Worm (Caenorhabditis elegans) whole organism, L4 larva: ENCODE results near the gene nck-1.

Source experiments
- F10B5.3 ChIP-seq: sonication (generic microtip); optimal IDR thresholded peaks from 2 replicates; lab custom pipeline; 2016; ENCODE audit warnings: mild to moderate bottlenecking, missing genetic modification characterization, missing compliant biosample characterization
- F49E8.2 ChIP-seq: sonication (generic microtip); optimal IDR thresholded peaks from 2 replicates; lab custom pipeline; 2016; ENCODE audit warnings: missing compliant biosample characterization, mild to moderate bottlenecking, missing genetic modification characterization, borderline replicate concordance
- Y48G9A.11 ChIP-seq: fragments of 200-800 bp; sonication (Bioruptor generic); IDR thresholded peaks from 2 replicates; pipeline ENCODE4 v1.3.6; 2022; ENCODE audit warnings: missing genetic modification reagents, missing genetic modification characterization, missing compliant biosample characterization
- ceh-32 ChIP-seq: sonication (generic microtip); optimal IDR thresholded peaks from 2 replicates; lab custom pipeline; 2016; ENCODE audit warnings: mild to moderate bottlenecking, missing genetic modification characterization, missing compliant biosample characterization; ENCODE audit not compliant: poor library complexity
- ceh-44 ChIP-seq: fragments of 200-800 bp; sonication (Bioruptor generic); IDR thresholded peaks from 2 replicates; pipeline ENCODE4 v1.3.6; 2022; ENCODE audit warnings: missing genetic modification reagents, missing genetic modification characterization, missing compliant biosample characterization
- daf-12 ChIP-seq: fragments of 150-350 bp; optimal IDR thresholded peaks from 2 replicates; lab custom pipeline; 2014; ENCODE audit warnings: missing biosample characterization, missing genetic modification reagents, missing genetic modification characterization
- daf-19 ChIP-seq: fragments of 200-800 bp; sonication (Bioruptor generic); conservative IDR thresholded peaks from 2 replicates; pipeline ENCODE4 v1.3.6; 2022; ENCODE audit warnings: missing genetic modification characterization, missing compliant biosample characterization
- duxl-1 ChIP-seq: sonication (generic microtip); optimal IDR thresholded peaks from 2 replicates; lab custom pipeline; 2016; ENCODE audit warnings: mild to moderate bottlenecking, missing genetic modification characterization, moderate library complexity, missing compliant biosample characterization; ENCODE audit not compliant: poor library complexity
- dve-1 ChIP-seq: sonication (generic microtip); optimal IDR thresholded peaks from 2 replicates; lab custom pipeline; 2017; ENCODE audit warnings: antibody characterized with exemption, mild to moderate bottlenecking, missing genetic modification characterization, missing compliant biosample characterization; ENCODE audit not compliant: insufficient read depth
- fkh-10 ChIP-seq: fragments of 150-350 bp; optimal IDR thresholded peaks from 2 replicates; lab custom pipeline; 2014; ENCODE audit warnings: missing biosample characterization, missing genetic modification reagents, missing genetic modification characterization
- fos-1 ChIP-seq: fragments of 150-350 bp; optimal IDR thresholded peaks from 2 replicates; lab custom pipeline; 2014; ENCODE audit warnings: missing biosample characterization, missing genetic modification characterization
- gei-8 ChIP-seq: fragments of 200-800 bp; sonication (Bioruptor generic); optimal IDR thresholded peaks from 2 replicates; lab custom pipeline; 2018; ENCODE audit warnings: mild to moderate bottlenecking, missing genetic modification characterization, missing compliant biosample characterization
- hlh-11 ChIP-seq: fragments of 200-800 bp; sonication (Bioruptor generic); optimal IDR thresholded peaks from 2 replicates; lab custom pipeline; 2018; ENCODE audit warnings: mild to moderate bottlenecking, missing genetic modification characterization, missing compliant biosample characterization
- lim-7 ChIP-seq: fragments of 200-800 bp; sonication (Bioruptor generic); IDR thresholded peaks from 2 replicates; pipeline ENCODE4 v1.3.6; 2022; ENCODE audit warnings: missing genetic modification characterization, missing compliant biosample characterization
- lin-1 ChIP-seq: fragments of 200-800 bp; sonication (Bioruptor generic); IDR thresholded peaks from 2 replicates; pipeline ENCODE4 v1.3.6; 2022; ENCODE audit warnings: missing genetic modification reagents, missing genetic modification characterization, missing compliant biosample characterization
- lin-13 ChIP-seq: fragments of 150-350 bp; optimal IDR thresholded peaks from 2 replicates; lab custom pipeline; 2014; ENCODE audit warnings: missing biosample characterization, missing genetic modification reagents, missing genetic modification characterization
- lin-29 ChIP-seq: fragments of 200-800 bp; sonication (Bioruptor generic); IDR thresholded peaks from 2 replicates; pipeline ENCODE4 v1.3.6; 2022; ENCODE audit warnings: missing genetic modification reagents, missing genetic modification characterization, missing compliant biosample characterization
- lin-38 ChIP-seq: fragments of 200-800 bp; sonication (Bioruptor generic); IDR thresholded peaks from 2 replicates; pipeline ENCODE4 v1.3.6; 2022; ENCODE audit warnings: missing genetic modification reagents, missing genetic modification characterization, missing compliant biosample characterization
- lsy-2 ChIP-seq, 2 experiments: fragments of 150-350 bp in 1 of 2; sonication (generic microtip) in 1 of 2; optimal IDR thresholded peaks; 2 replicates each; lab custom pipeline; 2014 to 2017; ENCODE audit warnings: missing biosample characterization in 2 of 2, missing genetic modification characterization in 2 of 2
- madf-9 ChIP-seq: fragments of 200-800 bp; sonication (Bioruptor generic); conservative IDR thresholded peaks from 2 replicates; pipeline ENCODE4 v1.3.6; 2022; ENCODE audit warnings: missing genetic modification reagents, missing genetic modification characterization, missing compliant biosample characterization
- mdt-29 ChIP-seq: fragments of 200-800 bp; sonication (Bioruptor generic); IDR thresholded peaks from 2 replicates; pipeline ENCODE4 v1.3.6; 2022; ENCODE audit warnings: missing genetic modification reagents, missing genetic modification characterization, missing compliant biosample characterization
- mep-1 ChIP-seq: fragments of 150-350 bp; sonication (generic microtip); optimal IDR thresholded peaks from 3 replicates; lab custom pipeline; 2014; ENCODE audit warnings: missing biosample characterization, missing genetic modification characterization
- mxl-3 ChIP-seq: fragments of 200-800 bp; sonication (Bioruptor generic); optimal IDR thresholded peaks from 2 replicates; lab custom pipeline; 2018; ENCODE audit warnings: mild to moderate bottlenecking, missing genetic modification characterization, missing compliant biosample characterization
- nhr-10 ChIP-seq: fragments of 150-350 bp; optimal IDR thresholded peaks from 2 replicates; lab custom pipeline; 2014; ENCODE audit warnings: missing biosample characterization, missing genetic modification characterization
- nhr-111 ChIP-seq: fragments of 200-800 bp; sonication (Bioruptor generic); optimal IDR thresholded peaks from 2 replicates; lab custom pipeline; 2018; ENCODE audit warnings: mild to moderate bottlenecking, missing genetic modification characterization, missing compliant biosample characterization
- nhr-28 ChIP-seq: fragments of 150-350 bp; optimal IDR thresholded peaks from 2 replicates; lab custom pipeline; 2014; ENCODE audit warnings: missing biosample characterization, missing genetic modification characterization
- nhr-6 ChIP-seq: fragments of 150-350 bp; optimal IDR thresholded peaks from 2 replicates; lab custom pipeline; 2014; ENCODE audit warnings: missing biosample characterization, missing genetic modification characterization
- pqm-1 ChIP-seq: sonication (generic microtip); optimal IDR thresholded peaks from 2 replicates; lab custom pipeline; 2017; ENCODE audit warnings: missing biosample characterization, missing genetic modification characterization
- saeg-2 ChIP-seq: fragments of 200-800 bp; sonication (Bioruptor generic); IDR thresholded peaks from 2 replicates; pipeline ENCODE4 v1.3.6; 2022; ENCODE audit warnings: missing genetic modification reagents, missing genetic modification characterization, missing compliant biosample characterization
- skn-1 ChIP-seq: fragments of 150-350 bp; optimal IDR thresholded peaks from 2 replicates; lab custom pipeline; 2014; ENCODE audit warnings: missing biosample characterization, missing genetic modification characterization
- snpc-1.2 ChIP-seq: fragments of 200-800 bp; sonication (Bioruptor generic); IDR thresholded peaks from 2 replicates; pipeline ENCODE4 v1.3.6; 2022; ENCODE audit warnings: missing genetic modification reagents, missing genetic modification characterization, missing compliant biosample characterization
- tag-97 ChIP-seq: fragments of 200-800 bp; sonication (Bioruptor generic); IDR thresholded peaks from 2 replicates; pipeline ENCODE4 v1.3.6; 2022; ENCODE audit warnings: missing genetic modification characterization, missing compliant biosample characterization
- unc-39 ChIP-seq: sonication (generic microtip); optimal IDR thresholded peaks from 2 replicates; lab custom pipeline; 2017; ENCODE audit warnings: missing biosample characterization, missing genetic modification characterization
- zfp-3 ChIP-seq: fragments of 200-800 bp; sonication (Bioruptor generic); conservative IDR thresholded peaks from 2 replicates; pipeline ENCODE4 v1.3.6; 2022; ENCODE audit warnings: missing genetic modification reagents, missing genetic modification characterization, missing compliant biosample characterization
- ztf-11 ChIP-seq: fragments of 150-350 bp; optimal IDR thresholded peaks from 2 replicates; lab custom pipeline; 2014; ENCODE audit warnings: missing biosample characterization, missing genetic modification characterization

Gene nck-1

DNA sequence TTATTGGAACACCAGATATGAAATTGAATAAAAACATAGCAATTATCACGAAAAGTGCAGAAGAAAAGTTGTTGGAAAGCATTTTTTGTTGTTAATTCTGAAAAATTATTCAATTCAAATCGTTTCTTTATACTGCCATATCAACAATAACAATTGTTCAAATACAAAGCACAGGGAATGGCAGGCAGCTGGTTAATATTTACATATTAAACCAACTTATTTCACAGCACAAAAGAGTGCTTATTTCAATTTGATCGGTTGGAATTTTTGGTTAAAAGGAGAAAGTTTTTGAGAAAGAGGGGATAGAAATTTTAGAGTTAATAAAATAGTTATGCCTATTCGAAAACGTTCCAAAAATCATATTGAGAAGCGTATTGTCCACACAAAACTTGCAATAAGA, 32.3 kb downstream of the nck-1 start, which contains the start of gene F09F9.3:
F09F9.3 (minus strand) TSS at position 101 of the 400 bp plus-strand sequence.
- TF ChIP-seq mdt-29 (GFP tag; lab: Robert Waterston, UW) (no peak), fos-1 (no peak), Y48G9A.11 (no peak), lin-29 (GFP tag; lab: Robert Waterston, UW) (no peak), nhr-6 (tag; lab: Kevin White, UChicago) (no peak), nhr-10 (tag; lab: Kevin White, UChicago) (no peak), ztf-11 (tag; lab: Kevin White, UChicago) (no peak), lsy-2 (tag; optimal IDR thresholded peaks at IDR 0.05; lab: Kevin White, UChicago) (no peak), ceh-32 (tag; lab: Kevin White, UChicago) (no peak), duxl-1 (tag; lab: Kevin White, UChicago) (no peak), nhr-111 (GFP tag; lab: Kevin White, UChicago) (no peak)

DNA sequence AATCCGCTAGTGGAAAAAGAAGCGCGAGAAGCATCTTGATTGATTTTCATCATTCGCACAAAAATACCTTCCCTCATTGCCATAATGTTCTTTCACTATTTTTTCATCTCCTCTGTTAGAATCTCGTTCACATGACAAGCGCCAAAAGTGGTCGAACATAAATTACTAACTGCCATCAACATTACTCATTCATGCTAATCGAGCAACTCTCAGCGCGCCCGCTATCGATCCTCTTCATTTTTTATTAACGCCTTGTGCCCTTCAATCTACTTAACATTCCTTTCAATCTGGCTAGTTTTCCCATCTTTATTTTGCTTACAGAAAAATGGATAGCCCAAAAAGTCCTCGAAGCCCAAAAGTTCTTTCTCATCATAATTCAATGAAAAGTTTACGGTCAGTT, 35.6 kb downstream of the nck-1 start, which contains the start of gene F09F9.5:
F09F9.5 (plus strand) TSS at position 301 of the 400 bp plus-strand sequence.
- no peak for TF ChIP-seq skn-1 (tag; lab: Kevin White, UChicago)
- no peak for TF ChIP-seq fkh-10
- no peak for TF ChIP-seq F10B5.3
- no peak for TF ChIP-seq snpc-1.2
- no peak for TF ChIP-seq saeg-2 (GFP tag; lab: Robert Waterston, UW)
- TF ChIP-seq gei-8 (GFP tag; lab: Kevin White, UChicago) = no peak
- TF ChIP-seq F49E8.2 = no peak
- no peak for TF ChIP-seq pqm-1
- TF ChIP-seq madf-9 = no peak
- TF ChIP-seq lin-38 (GFP tag; lab: Robert Waterston, UW) = no peak
- TF ChIP-seq tag-97 (GFP tag; lab: Robert Waterston, UW) = no peak
- no peak for TF ChIP-seq lin-13 (GFP tag; lab: Kevin White, UChicago)
- TF ChIP-seq, all 104 proteins: peak for 0

DNA sequence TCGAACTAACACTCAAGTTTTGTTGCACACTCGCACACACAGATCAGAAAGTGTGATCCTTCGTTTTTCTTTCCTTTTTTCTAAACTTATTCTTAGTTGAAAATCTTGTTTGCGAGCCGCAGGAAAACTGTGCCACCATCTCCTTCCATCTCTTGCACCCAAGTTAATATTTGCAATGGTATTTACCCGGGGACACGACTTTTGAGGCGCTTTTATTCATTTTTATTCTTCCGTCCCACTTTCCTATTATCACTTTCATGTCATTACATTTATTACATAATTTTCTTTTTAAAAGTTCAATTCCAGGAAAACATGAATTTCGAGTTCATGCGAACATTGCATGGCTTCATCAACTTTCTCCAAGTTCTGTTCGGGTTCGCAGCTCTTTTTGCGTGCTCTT, 38.2 kb downstream of the nck-1 start, which contains the start of gene F09F9.1:
F09F9.1 (plus strand) TSS at position 301 of the 400 bp plus-strand sequence.
- TF ChIP-seq daf-12 (no peak), ceh-44 (GFP tag; lab: Robert Waterston, UW) (no peak), daf-19 (GFP tag; lab: Robert Waterston, UW) (no peak), pqm-1 (no peak), dve-1 (tag; lab: Kevin White, UChicago) (no peak), skn-1 (tag; lab: Kevin White, UChicago) (no peak), unc-39 (no peak), zfp-3 (GFP tag; lab: Robert Waterston, UW) (no peak), ztf-11 (tag; lab: Kevin White, UChicago) (no peak), nhr-28 (no peak)

DNA sequence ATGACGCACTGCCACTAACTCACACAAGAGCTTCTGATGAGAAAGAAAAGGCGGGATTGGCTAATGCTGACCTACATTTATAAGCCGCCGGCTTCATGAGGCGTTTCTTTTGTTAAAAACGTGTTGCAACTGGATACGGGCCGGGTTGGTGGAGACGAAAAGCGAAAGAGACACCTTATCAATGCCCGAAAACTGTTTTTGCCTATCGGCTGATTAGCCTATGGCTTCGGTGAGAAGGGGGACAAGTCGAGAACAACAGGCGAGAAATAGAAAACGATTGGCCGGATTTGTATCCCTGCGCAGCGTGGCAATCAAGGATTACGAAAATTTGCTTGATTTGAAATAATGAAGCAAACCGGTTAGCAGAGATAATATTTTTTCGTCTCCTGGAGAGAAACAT, 41.8 kb downstream of the nck-1 start, which contains the start of gene F09F9.2:
F09F9.2 (minus strand) TSS at position 25 of the 400 bp plus-strand sequence.
- TF ChIP-seq mxl-3 (GFP tag; lab: Kevin White, UChicago) = peak; percentile 37
- TF ChIP-seq mep-1 (tag; lab: Kevin White, UChicago) = no peak
- no peak for TF ChIP-seq lsy-2 (tag; optimal IDR thresholded peaks at IDR 0.05; lab: Kevin White, UChicago)
- peak; percentile 33 for TF ChIP-seq hlh-11
- TF ChIP-seq lim-7 (GFP tag; lab: Robert Waterston, UW) = no peak
- no peak for TF ChIP-seq lin-1 (GFP tag; lab: Robert Waterston, UW)
- TF ChIP-seq, all 104 proteins: peak for 2
